Fruit fly (Drosophila melanogaster): Measurements from ENCODE around the gene Or85e.

Or85e gene

DNA sequence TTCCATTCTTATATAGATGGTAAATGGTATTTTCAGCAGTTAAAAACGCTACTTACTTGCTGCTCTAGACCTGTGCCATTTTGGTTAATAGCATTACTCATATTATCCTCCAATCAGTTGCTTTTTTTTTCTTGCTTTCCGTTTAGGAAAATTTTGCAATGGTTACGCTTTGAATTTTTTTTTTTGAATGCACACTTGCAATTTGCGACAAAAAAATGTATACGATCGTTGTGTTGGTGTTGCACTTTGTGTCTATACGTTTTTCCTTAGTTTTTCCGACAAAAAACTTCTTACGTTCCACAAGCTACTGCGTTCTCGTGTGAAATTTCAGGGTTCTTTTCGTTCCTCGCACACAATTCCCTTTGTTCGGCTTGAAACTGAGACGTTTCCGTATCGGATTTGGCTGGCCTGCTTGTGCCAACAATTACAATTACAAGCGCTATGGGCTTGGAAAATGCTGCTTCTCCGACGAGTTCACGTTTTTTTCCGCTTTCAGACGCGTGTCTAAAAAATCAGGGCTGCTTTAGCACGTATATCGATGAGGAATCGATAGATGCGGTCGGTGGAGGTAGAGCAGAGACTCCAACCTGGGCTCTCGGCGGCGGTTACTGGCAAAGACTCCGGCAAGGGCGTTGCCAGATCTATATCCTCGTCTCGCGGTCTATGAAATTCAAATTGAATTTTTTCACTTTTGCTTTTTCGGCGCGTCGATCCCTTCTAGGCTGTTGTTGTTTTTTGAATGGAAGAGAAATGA is 24.4 kb upstream of the Or85e start (continued):
- TF ChIP-seq org-1 (GFP tag; optimal IDR thresholded peaks at IDR 0.05) = no peak
- TF ChIP-seq btn (GFP tag; optimal IDR thresholded peaks at IDR 0.05) = no peak
- TF ChIP-seq CG17361 (GFP tag; IDR thresholded peaks at IDR 0.05) = peak; percentile 39; the same call in 1 of the 3 replicates
- TF ChIP-seq exex (tag; optimal IDR thresholded peaks at IDR 0.05) = no peak
- TF ChIP-seq hth (optimal IDR thresholded peaks at IDR 0.05) = no peak
- no peak for TF ChIP-seq CG18476 (GFP tag; optimal IDR thresholded peaks at IDR 0.05)
- TF ChIP-seq Fer2 (tag; optimal IDR thresholded peaks at IDR 0.05) = no peak
- no peak for TF ChIP-seq Hr78 (GFP tag; optimal IDR thresholded peaks at IDR 0.05)
- no peak for TF ChIP-seq dmrt99B (tag; optimal IDR thresholded peaks at IDR 0.05)
- TF ChIP-seq cwo (GFP tag; optimal IDR thresholded peaks at IDR 0.05) = peak; percentile 49
- peak; percentile 47 for TF ChIP-seq CG31224 (GFP tag; IDR thresholded peaks at IDR 0.05)
- no peak for TF ChIP-seq CG1602 (GFP tag; optimal IDR thresholded peaks at IDR 0.05)
- no peak for TF ChIP-seq H2.0 (GFP tag; IDR thresholded peaks at IDR 0.05)
- TF ChIP-seq CkIIα-i1 (GFP tag; IDR thresholded peaks at IDR 0.05) = no peak
- TF ChIP-seq al (GFP tag; IDR thresholded peaks at IDR 0.05) = no peak
- TF ChIP-seq CG17385 (GFP tag; optimal IDR thresholded peaks at IDR 0.05) = peak; percentile 37
- TF ChIP-seq CG15073 (GFP tag; optimal IDR thresholded peaks at IDR 0.05) = no peak
- no peak for TF ChIP-seq CG5180 (GFP tag; optimal IDR thresholded peaks at IDR 0.05)
- TF ChIP-seq Dad (GFP tag; optimal IDR thresholded peaks at IDR 0.05) = peak; percentile 65
- peak; percentile 73 for TF ChIP-seq Side (GFP tag; optimal IDR thresholded peaks at IDR 0.05)
- TF ChIP-seq CG15479 (GFP tag; optimal IDR thresholded peaks at IDR 0.05) = peak; percentile 67
- TF ChIP-seq Sry-δ (GFP tag; optimal IDR thresholded peaks at IDR 0.05) = peak; percentile 93
- TF ChIP-seq Lpt (GFP tag; optimal IDR thresholded peaks at IDR 0.05) = no peak
- peak; percentile 91 for TF ChIP-seq knrl (GFP tag; IDR thresholded peaks at IDR 0.05; ENCODE audit: partially characterized antibody)
- TF ChIP-seq CG12659 (GFP tag; optimal IDR thresholded peaks at IDR 0.05) = peak; percentile 84
- no peak for TF ChIP-seq zfh1 (GFP tag; IDR thresholded peaks at IDR 0.05)
- TF ChIP-seq CG7786 (GFP tag; optimal IDR thresholded peaks at IDR 0.05) = no peak
- TF ChIP-seq vfl (GFP tag; optimal IDR thresholded peaks at IDR 0.05) = no peak
- TF ChIP-seq Doc2 (GFP tag; IDR thresholded peaks at IDR 0.05) = no peak
- TF ChIP-seq CG17359 (tag; optimal IDR thresholded peaks at IDR 0.05) = peak; percentile 2
- no peak for TF ChIP-seq Optix (GFP tag; IDR thresholded peaks at IDR 0.05)
- no peak; the same call in 3 of the 4 replicates for TF ChIP-seq Gug (GFP tag; IDR thresholded peaks at IDR 0.05)
- peak; percentile 35 for TF ChIP-seq pros (GFP tag; optimal IDR thresholded peaks at IDR 0.05)
- TF ChIP-seq CG6854 (GFP tag; optimal IDR thresholded peaks at IDR 0.05) = no peak
- no peak for TF ChIP-seq CG8359 (GFP tag; optimal IDR thresholded peaks at IDR 0.05; ENCODE audit: borderline replicate concordance)
- TF ChIP-seq pzg (GFP tag; optimal IDR thresholded peaks at IDR 0.05) = peak; percentile 99
- TF ChIP-seq YL-1 (GFP tag; optimal IDR thresholded peaks at IDR 0.05) = peak; percentile 90
- peak; percentile 40 for TF ChIP-seq maf-S (GFP tag; optimal IDR thresholded peaks at IDR 0.05)
- TF ChIP-seq abd-A (tag; optimal IDR thresholded peaks at IDR 0.05) = peak; percentile 8
- TF ChIP-seq Hmx (GFP tag; optimal IDR thresholded peaks at IDR 0.05) = no peak

Measured in whole organism, embryonic.